Worm (Caenorhabditis elegans) whole organism, L1 larva: ENCODE results near the gene clec-61.
A peak's percentile ranks its signal among the peaks of the same experiment; 100 is the strongest.
"Not testable (repeated sequence)": the region's sequence is repeated elsewhere in the genome, so short reads cannot be mapped to it uniquely, and the experiment has no call there.

ENCODE experiments used
- C04F5.9 ChIP-seq: sonication (generic microtip); optimal IDR thresholded peaks from 2 replicates; lab custom pipeline; 2016; ENCODE audit warnings: missing genetic modification characterization, missing compliant biosample characterization
- aly-2 ChIP-seq: fragments of 150-350 bp; optimal IDR thresholded peaks from 2 replicates; lab custom pipeline; 2014; ENCODE audit warnings: missing biosample characterization, missing genetic modification characterization
- ama-1 ChIP-seq: fragments of 150-350 bp; optimal IDR thresholded peaks from 2 replicates; lab custom pipeline; 2014
- blmp-1 ChIP-seq: fragments of 150-350 bp; optimal IDR thresholded peaks from 2 replicates; lab custom pipeline; 2014; ENCODE audit warnings: missing biosample characterization, missing genetic modification characterization
- ceh-63 ChIP-seq: fragments of 200-800 bp; sonication (Bioruptor generic); optimal IDR thresholded peaks from 2 replicates; lab custom pipeline; 2018; ENCODE audit warnings: mild to moderate bottlenecking, missing genetic modification characterization, missing compliant biosample characterization
- ceh-8 ChIP-seq: fragments of 200-800 bp; sonication (Bioruptor generic); optimal IDR thresholded peaks from 2 replicates; lab custom pipeline; 2018; ENCODE audit warnings: mild to moderate bottlenecking, missing genetic modification characterization, moderate library complexity, missing compliant biosample characterization
- ceh-88 ChIP-seq: fragments of 200-800 bp; sonication (Bioruptor generic); IDR thresholded peaks from 2 replicates; pipeline ENCODE4 v1.3.6; 2022; ENCODE audit warnings: missing genetic modification characterization, missing compliant biosample characterization
- egl-13 ChIP-seq: sonication (generic microtip); optimal IDR thresholded peaks from 2 replicates; lab custom pipeline; 2016; ENCODE audit warnings: missing genotype, missing genetic modification reagents, missing genetic modification characterization, missing compliant biosample characterization
- elt-3 ChIP-seq, 6 experiments: fragments of 150-350 bp in 1 of 6; sonication (generic microtip); optimal IDR thresholded peaks; 2 replicates each; lab custom pipeline; 2017 to 2018; ENCODE audit warnings: missing biosample characterization in 6 of 6, missing genetic modification characterization in 6 of 6, inconsistent platforms in 1 of 6
- fkh-10 ChIP-seq: sonication (generic microtip); optimal IDR thresholded peaks from 2 replicates; lab custom pipeline; 2017; ENCODE audit warnings: missing biosample characterization, missing genetic modification reagents, missing genetic modification characterization
- fkh-8 ChIP-seq: sonication (generic microtip); optimal IDR thresholded peaks from 2 replicates; lab custom pipeline; 2016; ENCODE audit warnings: mild to moderate bottlenecking, missing genetic modification characterization, missing compliant biosample characterization
- hlh-17 ChIP-seq: fragments of 200-800 bp; sonication (Bioruptor generic); optimal IDR thresholded peaks from 2 replicates; lab custom pipeline; 2018; ENCODE audit warnings: missing genetic modification characterization, mild to moderate bottlenecking, missing compliant biosample characterization, moderate library complexity, borderline replicate concordance
- hlh-4 ChIP-seq: sonication (generic microtip); optimal IDR thresholded peaks from 2 replicates; lab custom pipeline; 2016; ENCODE audit warnings: mild to moderate bottlenecking, missing genetic modification characterization, missing compliant biosample characterization
- jun-1 ChIP-seq: fragments of 150-350 bp; optimal IDR thresholded peaks from 2 replicates; lab custom pipeline; 2014; ENCODE audit warnings: missing biosample characterization, missing genetic modification reagents, missing genetic modification characterization
- lin-13 ChIP-seq: fragments of 150-350 bp; optimal IDR thresholded peaks from 2 replicates; lab custom pipeline; 2014; ENCODE audit warnings: missing biosample characterization, missing genetic modification reagents, missing genetic modification characterization
- lin-35 ChIP-seq, 2 experiments: fragments of 150-350 bp; optimal IDR thresholded peaks; 2 replicates each; lab custom pipeline; 2014; ENCODE audit warnings: missing biosample characterization in 2 of 2, missing genetic modification characterization in 2 of 2, missing genetic modification reagents in 2 of 2
- mef-2 ChIP-seq: fragments of 150-350 bp; optimal IDR thresholded peaks from 2 replicates; lab custom pipeline; 2014; ENCODE audit warnings: missing biosample characterization, missing genetic modification characterization
- mep-1 ChIP-seq: fragments of 150-350 bp; optimal IDR thresholded peaks from 2 replicates; lab custom pipeline; 2014; ENCODE audit warnings: missing biosample characterization, missing genetic modification characterization
- nhr-11 ChIP-seq: fragments of 150-350 bp; optimal IDR thresholded peaks from 2 replicates; lab custom pipeline; 2014; ENCODE audit warnings: missing biosample characterization, missing genetic modification characterization
- nhr-20 ChIP-seq: sonication (generic microtip); optimal IDR thresholded peaks from 2 replicates; lab custom pipeline; 2016; ENCODE audit warnings: mild to moderate bottlenecking, missing genetic modification characterization, missing compliant biosample characterization
- nhr-76 ChIP-seq: sonication (generic microtip); optimal IDR thresholded peaks from 2 replicates; lab custom pipeline; 2017; ENCODE audit warnings: missing biosample characterization, missing genetic modification characterization
- nhr-85 ChIP-seq: sonication (generic microtip); peaks from one replicate; lab custom pipeline; 2016; ENCODE audit warnings: missing genetic modification characterization, inconsistent platforms, missing compliant biosample characterization
- pag-3 ChIP-seq: sonication (generic microtip); optimal IDR thresholded peaks from 2 replicates; lab custom pipeline; 2017; ENCODE audit warnings: missing genetic modification characterization, mild to moderate bottlenecking, missing compliant biosample characterization, antibody characterized with exemption, borderline replicate concordance; ENCODE audit not compliant: insufficient read depth
- pax-3 ChIP-seq: fragments of 200-800 bp; sonication (Bioruptor generic); optimal IDR thresholded peaks from 2 replicates; lab custom pipeline; 2018; ENCODE audit warnings: mild to moderate bottlenecking, missing genetic modification characterization, moderate library complexity, missing compliant biosample characterization
- rnt-1 ChIP-seq: sonication (generic microtip); optimal IDR thresholded peaks from 2 replicates; lab custom pipeline; 2016; ENCODE audit warnings: mild to moderate bottlenecking, missing genetic modification characterization, moderate library complexity, missing compliant biosample characterization
- skn-1 ChIP-seq: fragments of 150-350 bp; optimal IDR thresholded peaks from 2 replicates; lab custom pipeline; 2014; ENCODE audit warnings: missing biosample characterization, missing genetic modification characterization
- snu-23 ChIP-seq: sonication (generic microtip); optimal IDR thresholded peaks from 2 replicates; lab custom pipeline; 2016; ENCODE audit warnings: missing genetic modification characterization, missing compliant biosample characterization
- sptf-1 ChIP-seq: fragments of 150-350 bp; optimal IDR thresholded peaks from 2 replicates; lab custom pipeline; 2014; ENCODE audit warnings: missing biosample characterization, missing genetic modification characterization
- tlp-1 ChIP-seq: fragments of 150-350 bp; optimal IDR thresholded peaks from 2 replicates; lab custom pipeline; 2014; ENCODE audit warnings: missing biosample characterization, missing genetic modification characterization
- unc-130 ChIP-seq: fragments of 150-350 bp; optimal IDR thresholded peaks from 2 replicates; lab custom pipeline; 2017; ENCODE audit warnings: missing biosample characterization, missing genetic modification characterization, inconsistent platforms
- unc-30 ChIP-seq: sonication (generic microtip); optimal IDR thresholded peaks from 2 replicates; lab custom pipeline; 2017; ENCODE audit warnings: missing biosample characterization, missing genetic modification characterization
- unc-62 ChIP-seq: fragments of 150-350 bp; optimal IDR thresholded peaks from 2 replicates; lab custom pipeline; 2014; ENCODE audit warnings: missing biosample characterization, missing genetic modification reagents, missing genetic modification characterization
- unc-98 ChIP-seq: fragments of 200-800 bp; sonication (Bioruptor generic); IDR thresholded peaks from 2 replicates; pipeline ENCODE4 v1.3.6; 2022; ENCODE audit warnings: missing genetic modification characterization, missing compliant biosample characterization
- zip-4 ChIP-seq: fragments of 200-800 bp; sonication (Bioruptor generic); optimal IDR thresholded peaks from 2 replicates; lab custom pipeline; 2018; ENCODE audit warnings: mild to moderate bottlenecking, missing genetic modification characterization, moderate library complexity, missing compliant biosample characterization
- ztf-11 ChIP-seq, 2 experiments: sonication (generic microtip); optimal IDR thresholded peaks; 2 replicates each; lab custom pipeline; 2016 to 2017; ENCODE audit warnings: missing genetic modification characterization in 2 of 2, missing biosample characterization in 1 of 2, missing compliant biosample characterization in 1 of 2
- ztf-4 ChIP-seq: fragments of 150-350 bp; optimal IDR thresholded peaks from 2 replicates; lab custom pipeline; 2014; ENCODE audit warnings: missing biosample characterization, missing genetic modification characterization

Gene clec-61

DNA sequence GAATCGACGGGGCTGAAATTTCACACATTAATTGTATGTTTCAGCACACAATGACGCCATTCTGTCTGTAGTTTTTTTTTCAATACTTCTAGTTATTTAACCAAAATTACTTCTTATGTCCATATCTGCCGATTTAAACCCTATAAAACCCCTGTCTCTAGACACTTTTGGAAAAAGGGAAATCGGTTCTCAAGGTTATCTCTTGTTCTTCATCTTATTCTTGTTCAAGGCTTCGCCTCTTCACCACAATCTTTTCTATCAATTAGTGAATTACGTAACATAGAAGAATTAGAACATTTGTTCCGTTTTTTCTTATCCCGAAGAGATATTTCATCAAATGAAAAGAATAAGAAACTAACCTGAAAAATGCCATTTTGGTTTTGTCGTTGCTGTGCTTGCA lies 10.3 kb upstream of the clec-61 start:
- peak; percentile 85 for TF ChIP-seq blmp-1 (tag; lab: Kevin White, UChicago)
- no peak for TF ChIP-seq mef-2 (tag; lab: Kevin White, UChicago)

ce11 chrII:10495912-10496311 lies 5.6 kb upstream of the clec-61 start, which contains the start of gene ZK666.12:
Gene ZK666.12 (plus strand): TSS chrII:10496212.
- TF ChIP-seq tlp-1 (no peak), lin-35 (GFP tag; optimal IDR thresholded peaks at IDR 0.05; lab: Kevin White, UChicago) (no peak), lin-13 (GFP tag; lab: Kevin White, UChicago) (no peak), unc-30 (tag; lab: Kevin White, UChicago) (no peak), ztf-11 (tag; optimal IDR thresholded peaks at IDR 0.05; lab: Kevin White, UChicago) (no peak), jun-1 (no peak), ztf-4 (no peak), nhr-85 (no peak), skn-1 (tag; lab: Kevin White, UChicago) (no peak), aly-2 (tag; lab: Kevin White, UChicago) (no peak), blmp-1 (tag; lab: Kevin White, UChicago) (no peak), sptf-1 (no peak)

ce11 chrII:10494467-10494866 lies 4.1 kb upstream of the clec-61 start, which contains the start of gene ZK666.14:
Gene ZK666.14 (plus strand): TSS chrII:10494767.
- TF ChIP-seq unc-130 (no peak), hlh-17 (GFP tag; lab: Kevin White, UChicago) (no peak), C04F5.9 (tag; lab: Kevin White, UChicago) (no peak), jun-1 (no peak), lin-35 (GFP tag; optimal IDR thresholded peaks at IDR 0.05; lab: Kevin White, UChicago) (no peak), mef-2 (tag; lab: Kevin White, UChicago) (no peak), ceh-8 (GFP tag; lab: Kevin White, UChicago) (no peak), nhr-11 (tag; lab: Kevin White, UChicago) (no peak), unc-62 (GFP tag; lab: Kevin White, UChicago) (no peak), fkh-8 (tag; lab: Kevin White, UChicago) (no peak), snu-23 (GFP tag; lab: Kevin White, UChicago) (no peak), ama-1 (no peak), mep-1 (tag; lab: Kevin White, UChicago) (no peak), ztf-4 (no peak), egl-13 (tag; lab: Kevin White, UChicago) (no peak), pax-3 (no peak)

ce11 chrII:10493034-10493433 lies 2.7 kb upstream of the clec-61 start, which contains the start of gene ZK666.8:
Gene ZK666.8 (minus strand): TSS chrII:10493134.
- not testable (repeated sequence) for TF ChIP-seq ceh-63; nhr-20 (tag; lab: Kevin White, UChicago); ceh-88 (GFP tag; lab: Robert Waterston, UW)
- TF ChIP-seq, all 84 proteins: peak for 0; not testable (repeated sequence) for 84

ce11 chrII:10486738-10487137 lies 3.6 kb downstream of the clec-61 start, which contains the start of gene ZK666.15:
Gene ZK666.15 (plus strand): TSS chrII:10487038.
- TF ChIP-seq nhr-76 (tag; lab: Kevin White, UChicago) (no peak), ztf-4 (no peak), fkh-10 (no peak), hlh-4 (no peak), fkh-8 (tag; lab: Kevin White, UChicago) (no peak), unc-30 (tag; lab: Kevin White, UChicago) (no peak), zip-4 (GFP tag; lab: Kevin White, UChicago) (no peak), tlp-1 (no peak), elt-3 (tag; optimal IDR thresholded peaks at IDR 0.05; lab: Kevin White, UChicago) (no peak), skn-1 (tag; lab: Kevin White, UChicago) (no peak), pag-3 (tag; lab: Kevin White, UChicago) (no peak), unc-98 (GFP tag; lab: Robert Waterston, UW) (no peak), rnt-1 (tag; lab: Kevin White, UChicago) (no peak), nhr-20 (tag; lab: Kevin White, UChicago) (no peak), lin-13 (GFP tag; lab: Kevin White, UChicago) (no peak)
